Worm (Caenorhabditis elegans): ENCODE measurements around the gene spp-22.

ce11 chrX:7234723-7235203 lies 23.3 kb downstream of the spp-22 start:
- no peak for TF ChIP-seq nhr-76 (tag; optimal IDR thresholded peaks at IDR 0.05)
- TF ChIP-seq snpc-4 (tag; optimal IDR thresholded peaks at IDR 0.05) = no peak
- TF ChIP-seq nhr-237 (tag; optimal IDR thresholded peaks at IDR 0.05) = no peak

All from whole organism, mixed stage, embryonic.